Worm (Caenorhabditis elegans): Measurements from ENCODE around the gene C17H12.12.
A peak's percentile ranks its signal among the peaks of the same experiment; 100 is the strongest.

DNA sequence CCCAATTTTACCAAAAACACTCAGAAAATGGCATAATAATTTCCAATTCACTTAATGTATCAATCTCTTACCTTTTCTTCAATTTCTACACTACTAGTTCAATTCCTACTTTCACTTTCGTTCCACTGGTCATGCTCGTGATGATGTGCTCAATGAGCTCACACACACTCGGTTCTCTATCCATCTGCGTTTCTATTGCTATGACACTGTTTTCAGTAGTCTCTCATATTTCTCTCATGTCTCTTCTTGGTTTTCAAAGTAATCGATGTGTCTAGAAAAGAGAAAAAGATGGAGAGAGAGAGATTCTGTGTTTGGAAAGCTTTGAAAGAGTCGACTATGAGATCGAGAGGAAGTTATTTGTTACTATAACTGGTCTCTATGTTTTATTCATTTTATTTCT is 28.5 kb upstream of the C17H12.12 start:
- TF ChIP-seq grh-1 (GFP tag; IDR thresholded peaks at IDR 0.05) (no peak), blmp-1 (tag; optimal IDR thresholded peaks at IDR 0.05) (peak; percentile 64), lsy-2 (tag; optimal IDR thresholded peaks at IDR 0.05) (peak; percentile 59 to 74), Y116A8C.19 (tag; optimal IDR thresholded peaks at IDR 0.05; ENCODE audit: borderline replicate concordance) (no peak), nhr-28 (tag; optimal IDR thresholded peaks at IDR 0.05) (no peak), unc-62 (GFP tag; optimal IDR thresholded peaks at IDR 0.05) (no peak), rnt-1 (tag; optimal IDR thresholded peaks at IDR 0.05) (no peak), pag-3 (tag; optimal IDR thresholded peaks at IDR 0.05; ENCODE audit: borderline replicate concordance, insufficient read depth) (no peak)

All from whole organism, L1 larva.